Worm (Caenorhabditis elegans) whole organism, early embryonic: ENCODE measurements around the gene C38D4.10.
"Not testable (repeated sequence)": the region's sequence is repeated elsewhere in the genome, so short reads cannot be mapped to it uniquely, and the experiment has no call there.

Experiments used
- B0310.2 ChIP-seq: sonication (generic microtip); optimal IDR thresholded peaks from 2 replicates; lab custom pipeline; 2016; ENCODE audit warnings: mild to moderate bottlenecking, missing genetic modification characterization, missing compliant biosample characterization
- ceh-36 ChIP-seq: sonication (generic microtip); optimal IDR thresholded peaks from 2 replicates; lab custom pipeline; 2016; ENCODE audit warnings: missing genetic modification characterization, inconsistent platforms, missing compliant biosample characterization
- hmg-4 ChIP-seq: fragments of 200-800 bp; sonication (Bioruptor generic); optimal IDR thresholded peaks from 2 replicates; lab custom pipeline; 2018; ENCODE audit warnings: mild to moderate bottlenecking, missing genetic modification characterization, missing compliant biosample characterization
- hnd-1 ChIP-seq: sonication (generic microtip); optimal IDR thresholded peaks from 2 replicates; lab custom pipeline; 2016; ENCODE audit warnings: missing genetic modification characterization, missing compliant biosample characterization

DNA sequence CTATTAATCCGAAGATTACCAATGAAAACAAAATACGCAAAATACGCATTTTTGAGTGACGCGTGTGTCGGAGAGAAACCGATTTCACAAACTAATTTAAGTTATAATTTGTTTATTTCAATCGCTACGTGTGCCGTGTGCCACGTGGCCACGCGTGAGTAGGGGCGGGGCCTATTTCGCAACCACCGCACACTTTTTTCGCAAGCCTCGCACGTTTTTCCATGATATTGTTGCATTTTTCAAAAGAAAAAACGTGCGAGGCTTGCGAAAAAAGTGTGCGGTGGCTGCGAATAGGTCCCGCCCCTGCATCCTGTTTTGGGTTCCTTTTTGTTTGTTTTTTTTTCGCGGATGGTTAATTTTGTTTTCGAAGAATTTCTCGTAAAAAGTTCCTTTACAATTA lies 2.8 kb downstream of the C38D4.10 start, which contains the start of gene enu-3.2:
- TF ChIP-seq B0310.2 (tag; lab: Kevin White, UChicago); hmg-4 (GFP tag; lab: Kevin White, UChicago); hnd-1 (tag; lab: Kevin White, UChicago); ceh-36 (tag; lab: Kevin White, UChicago): not testable (repeated sequence)
